Worm (Caenorhabditis elegans) whole organism, L1 larva: ENCODE data around the gene gcy-33.

Source experiments
- C16A3.4 ChIP-seq: fragments of 150-350 bp; optimal IDR thresholded peaks from 2 replicates; lab custom pipeline; 2014; ENCODE audit warnings: missing biosample characterization, missing genetic modification characterization
- aha-1 ChIP-seq: fragments of 150-350 bp; optimal IDR thresholded peaks from 2 replicates; lab custom pipeline; 2014; ENCODE audit warnings: missing biosample characterization, missing genetic modification characterization
- alr-1 ChIP-seq: fragments of 200-800 bp; sonication (Bioruptor generic); optimal IDR thresholded peaks from 2 replicates; lab custom pipeline; 2018; ENCODE audit warnings: borderline replicate concordance, mild to moderate bottlenecking, missing genetic modification characterization, missing compliant biosample characterization
- aly-2 ChIP-seq: fragments of 150-350 bp; optimal IDR thresholded peaks from 2 replicates; lab custom pipeline; 2014; ENCODE audit warnings: missing biosample characterization, missing genetic modification characterization
- ceh-8 ChIP-seq: fragments of 200-800 bp; sonication (Bioruptor generic); optimal IDR thresholded peaks from 2 replicates; lab custom pipeline; 2018; ENCODE audit warnings: mild to moderate bottlenecking, missing genetic modification characterization, moderate library complexity, missing compliant biosample characterization
- ceh-82 ChIP-seq, 3 experiments: fragments of 150-350 bp in 1 of 3; sonication (generic microtip) in 2 of 3; optimal IDR thresholded peaks; 2 replicates each; lab custom pipeline; 2014 to 2017; ENCODE audit warnings: missing biosample characterization in 3 of 3, missing genetic modification characterization in 3 of 3
- ceh-88 ChIP-seq: fragments of 200-800 bp; sonication (Bioruptor generic); IDR thresholded peaks from 2 replicates; pipeline ENCODE4 v1.3.6; 2022; ENCODE audit warnings: missing genetic modification characterization, missing compliant biosample characterization
- ceh-90 ChIP-seq: sonication (generic microtip); optimal IDR thresholded peaks from 2 replicates; lab custom pipeline; 2016; ENCODE audit warnings: missing genetic modification characterization, missing compliant biosample characterization
- dpl-1 ChIP-seq, 3 experiments: fragments of 150-350 bp in 2 of 3; sonication (generic microtip) in 1 of 3; optimal IDR thresholded peaks; 2 replicates each; lab custom pipeline; 2014 to 2017; ENCODE audit warnings: missing biosample characterization in 3 of 3, missing genetic modification characterization in 3 of 3, missing genetic modification reagents in 3 of 3
- dsc-1 ChIP-seq: sonication (generic microtip); optimal IDR thresholded peaks from 2 replicates; lab custom pipeline; 2016; ENCODE audit warnings: mild to moderate bottlenecking, missing genetic modification characterization, missing compliant biosample characterization
- efl-1 ChIP-seq, 4 experiments: fragments of 150-350 bp; optimal IDR thresholded peaks in 3 of 4; peaks in 1 of 4; 1 replicate in 1 of 4; 2 replicates in 3 of 4; lab custom pipeline; 2014; ENCODE audit warnings: missing biosample characterization in 2 of 4, missing genetic modification characterization in 2 of 4, missing genetic modification reagents in 2 of 4
- egl-13 ChIP-seq: sonication (generic microtip); optimal IDR thresholded peaks from 2 replicates; lab custom pipeline; 2016; ENCODE audit warnings: missing genotype, missing genetic modification reagents, missing genetic modification characterization, missing compliant biosample characterization
- elt-3 ChIP-seq, 6 experiments: fragments of 150-350 bp in 1 of 6; sonication (generic microtip); optimal IDR thresholded peaks; 2 replicates each; lab custom pipeline; 2017 to 2018; ENCODE audit warnings: missing biosample characterization in 6 of 6, missing genetic modification characterization in 6 of 6, inconsistent platforms in 1 of 6
- fkh-10 ChIP-seq: sonication (generic microtip); optimal IDR thresholded peaks from 2 replicates; lab custom pipeline; 2017; ENCODE audit warnings: missing biosample characterization, missing genetic modification reagents, missing genetic modification characterization
- fkh-4 ChIP-seq: sonication (generic microtip); optimal IDR thresholded peaks from 2 replicates; lab custom pipeline; 2016; ENCODE audit warnings: missing compliant biosample characterization, missing genetic modification characterization, borderline replicate concordance
- fkh-8 ChIP-seq: sonication (generic microtip); optimal IDR thresholded peaks from 2 replicates; lab custom pipeline; 2016; ENCODE audit warnings: mild to moderate bottlenecking, missing genetic modification characterization, missing compliant biosample characterization
- hlh-4 ChIP-seq: sonication (generic microtip); optimal IDR thresholded peaks from 2 replicates; lab custom pipeline; 2016; ENCODE audit warnings: mild to moderate bottlenecking, missing genetic modification characterization, missing compliant biosample characterization
- irx-1 ChIP-seq: sonication (generic microtip); optimal IDR thresholded peaks from 2 replicates; lab custom pipeline; 2016; ENCODE audit warnings: missing genetic modification characterization, missing compliant biosample characterization
- isw-1 ChIP-seq: fragments of 200-800 bp; sonication (Bioruptor generic); IDR thresholded peaks from 2 replicates; pipeline ENCODE4 v1.3.6; 2022; ENCODE audit warnings: missing genetic modification characterization, missing compliant biosample characterization
- jun-1 ChIP-seq: fragments of 150-350 bp; optimal IDR thresholded peaks from 2 replicates; lab custom pipeline; 2014; ENCODE audit warnings: missing biosample characterization, missing genetic modification reagents, missing genetic modification characterization
- lin-14 ChIP-seq: fragments of 200-800 bp; sonication (Bioruptor generic); optimal IDR thresholded peaks from 2 replicates; lab custom pipeline; 2018; ENCODE audit warnings: mild to moderate bottlenecking, missing genetic modification characterization, moderate library complexity, missing compliant biosample characterization
- lin-35 ChIP-seq, 2 experiments: fragments of 150-350 bp; optimal IDR thresholded peaks; 2 replicates each; lab custom pipeline; 2014; ENCODE audit warnings: missing biosample characterization in 2 of 2, missing genetic modification characterization in 2 of 2, missing genetic modification reagents in 2 of 2
- lin-39 ChIP-seq: fragments of 150-350 bp; optimal IDR thresholded peaks from 2 replicates; lab custom pipeline; 2014; ENCODE audit warnings: missing biosample characterization, missing genetic modification reagents, missing genetic modification characterization
- lsy-2 ChIP-seq, 2 experiments: fragments of 150-350 bp; optimal IDR thresholded peaks; 2 replicates each; lab custom pipeline; 2014; ENCODE audit warnings: missing biosample characterization in 2 of 2, missing genetic modification characterization in 2 of 2
- mdl-1 ChIP-seq, 2 experiments: fragments of 150-350 bp; optimal IDR thresholded peaks; 2 replicates each; lab custom pipeline; 2014 to 2017; ENCODE audit warnings: missing biosample characterization in 2 of 2, missing genetic modification characterization in 2 of 2, inconsistent platforms in 1 of 2
- mep-1 ChIP-seq: fragments of 150-350 bp; optimal IDR thresholded peaks from 2 replicates; lab custom pipeline; 2014; ENCODE audit warnings: missing biosample characterization, missing genetic modification characterization
- nhr-19 ChIP-seq: fragments of 200-800 bp; sonication (Bioruptor generic); conservative IDR thresholded peaks from 2 replicates; pipeline ENCODE4 v1.3.6; 2022; ENCODE audit warnings: missing genetic modification characterization, missing compliant biosample characterization
- nhr-20 ChIP-seq: sonication (generic microtip); optimal IDR thresholded peaks from 2 replicates; lab custom pipeline; 2016; ENCODE audit warnings: mild to moderate bottlenecking, missing genetic modification characterization, missing compliant biosample characterization
- nhr-28 ChIP-seq: fragments of 150-350 bp; optimal IDR thresholded peaks from 2 replicates; lab custom pipeline; 2014; ENCODE audit warnings: missing biosample characterization, missing genetic modification characterization
- nhr-47 ChIP-seq: sonication (generic microtip); optimal IDR thresholded peaks from 2 replicates; lab custom pipeline; 2016; ENCODE audit warnings: mild to moderate bottlenecking, missing genetic modification characterization, moderate library complexity, missing compliant biosample characterization
- nhr-71 ChIP-seq: sonication (generic microtip); optimal IDR thresholded peaks from 2 replicates; lab custom pipeline; 2016; ENCODE audit warnings: mild to moderate bottlenecking, missing genetic modification characterization, moderate library complexity, missing compliant biosample characterization
- nhr-76 ChIP-seq: sonication (generic microtip); optimal IDR thresholded peaks from 2 replicates; lab custom pipeline; 2017; ENCODE audit warnings: missing biosample characterization, missing genetic modification characterization
- nhr-84 ChIP-seq: sonication (generic microtip); optimal IDR thresholded peaks from 2 replicates; lab custom pipeline; 2017; ENCODE audit warnings: missing biosample characterization, missing genetic modification characterization
- pax-3 ChIP-seq: fragments of 200-800 bp; sonication (Bioruptor generic); optimal IDR thresholded peaks from 2 replicates; lab custom pipeline; 2018; ENCODE audit warnings: mild to moderate bottlenecking, missing genetic modification characterization, moderate library complexity, missing compliant biosample characterization
- pqm-1 ChIP-seq: sonication (generic microtip); optimal IDR thresholded peaks from 3 replicates; lab custom pipeline; 2017; ENCODE audit warnings: missing biosample characterization, missing genetic modification characterization
- rnt-1 ChIP-seq: sonication (generic microtip); optimal IDR thresholded peaks from 2 replicates; lab custom pipeline; 2016; ENCODE audit warnings: mild to moderate bottlenecking, missing genetic modification characterization, moderate library complexity, missing compliant biosample characterization
- snpc-4 ChIP-seq: fragments of 150-350 bp; optimal IDR thresholded peaks from 2 replicates; lab custom pipeline; 2014; ENCODE audit warnings: missing biosample characterization, missing genetic modification characterization
- snu-23 ChIP-seq: sonication (generic microtip); optimal IDR thresholded peaks from 2 replicates; lab custom pipeline; 2016; ENCODE audit warnings: missing genetic modification characterization, missing compliant biosample characterization
- swsn-7 ChIP-seq: sonication (generic microtip); optimal IDR thresholded peaks from 2 replicates; lab custom pipeline; 2016; ENCODE audit warnings: missing genetic modification characterization, missing compliant biosample characterization
- tbx-2 ChIP-seq: sonication (generic microtip); optimal IDR thresholded peaks from 2 replicates; lab custom pipeline; 2016; ENCODE audit warnings: missing genetic modification characterization, missing compliant biosample characterization
- tlp-1 ChIP-seq: fragments of 150-350 bp; optimal IDR thresholded peaks from 2 replicates; lab custom pipeline; 2014; ENCODE audit warnings: missing biosample characterization, missing genetic modification characterization
- unc-86 ChIP-seq: sonication (generic microtip); optimal IDR thresholded peaks from 2 replicates; lab custom pipeline; 2016; ENCODE audit warnings: missing genetic modification characterization, missing compliant biosample characterization
- ztf-4 ChIP-seq: fragments of 150-350 bp; optimal IDR thresholded peaks from 2 replicates; lab custom pipeline; 2014; ENCODE audit warnings: missing biosample characterization, missing genetic modification characterization

gcy-33 gene

ce11 chrV:12026878-12027477, 25.4 kb upstream of the gcy-33 start:
- TF ChIP-seq pqm-1 (tag; lab: Kevin White, UChicago), result no peak
- no peak for TF ChIP-seq nhr-84 (tag; lab: Kevin White, UChicago)
- no peak for TF ChIP-seq elt-3 (tag; optimal IDR thresholded peaks at IDR 0.05; lab: Kevin White, UChicago)
- TF ChIP-seq lin-14, result peak; percentile 92
- peak in 1 of 3 experiments; percentile 23 for TF ChIP-seq dpl-1 (GFP tag; optimal IDR thresholded peaks at IDR 0.05; lab: Kevin White, UChicago)
- peak in 1 of 2 experiments; percentile 29 for TF ChIP-seq mdl-1 (tag; optimal IDR thresholded peaks at IDR 0.05; lab: Kevin White, UChicago)
- no peak for TF ChIP-seq aly-2
- TF ChIP-seq dsc-1 (tag; lab: Kevin White, UChicago), result peak; percentile 49
- peak; percentile 87 for TF ChIP-seq fkh-8 (tag; lab: Kevin White, UChicago)
- TF ChIP-seq fkh-10, result peak; percentile 93
- TF ChIP-seq tbx-2 (tag; lab: Kevin White, UChicago), result peak; percentile 52
- peak; percentile 50 for TF ChIP-seq egl-13
- TF ChIP-seq nhr-71, result peak; percentile 70
- TF ChIP-seq lsy-2 (tag; optimal IDR thresholded peaks at IDR 0.05; lab: Kevin White, UChicago), result peak in 1 of 2 experiments; percentile 44
- TF ChIP-seq jun-1 (tag; lab: Kevin White, UChicago), result no peak
- peak; percentile 5 to 67 (median 25) for TF ChIP-seq ceh-82 (tag; optimal IDR thresholded peaks at IDR 0.05; lab: Kevin White, UChicago)
- peak; percentile 41 for TF ChIP-seq pax-3
- TF ChIP-seq swsn-7 (tag; lab: Kevin White, UChicago), result peak; percentile 47
- TF ChIP-seq hlh-4 (tag; lab: Kevin White, UChicago), result no peak
- TF ChIP-seq nhr-47 (tag; lab: Kevin White, UChicago), result peak; percentile 46
- TF ChIP-seq aha-1 (tag; lab: Kevin White, UChicago), result no peak
- peak in 1 of 2 experiments; percentile 40 for TF ChIP-seq lin-35 (GFP tag; optimal IDR thresholded peaks at IDR 0.05; lab: Kevin White, UChicago)
- TF ChIP-seq isw-1 (GFP tag; lab: Robert Waterston, UW), result peak; percentile 25
- peak; percentile 71 for TF ChIP-seq mep-1 (tag; lab: Kevin White, UChicago)
- TF ChIP-seq nhr-20, result peak; percentile 22
- no peak for TF ChIP-seq lin-39 (tag; lab: Kevin White, UChicago)
- TF ChIP-seq ceh-8, result no peak
- TF ChIP-seq nhr-19 (GFP tag; lab: Robert Waterston, UW), result 0 out of 2 replicates have a peak, but pooled peaks have one; percentile 12
- no peak for TF ChIP-seq nhr-28 (tag; lab: Kevin White, UChicago)
- no peak for TF ChIP-seq ztf-4 (tag; lab: Kevin White, UChicago)
- no peak for TF ChIP-seq ceh-88
- TF ChIP-seq ceh-90, result no peak
- TF ChIP-seq rnt-1, result no peak
- no peak for TF ChIP-seq nhr-76
- TF ChIP-seq tlp-1 (tag; lab: Kevin White, UChicago), result no peak
- TF ChIP-seq irx-1 (tag; lab: Kevin White, UChicago), result peak; percentile 4
- no peak for TF ChIP-seq fkh-4 (tag; lab: Kevin White, UChicago)
- TF ChIP-seq C16A3.4 (tag; lab: Kevin White, UChicago), result peak; percentile 29
- TF ChIP-seq efl-1 (optimal IDR thresholded peaks at IDR 0.05; lab: Kevin White, UChicago), result peak; percentile 15 to 38
- no peak for TF ChIP-seq efl-1 (GFP tag; optimal IDR thresholded peaks at IDR 0.05 in 1 of 2; lab: Kevin White, UChicago)
- TF ChIP-seq alr-1 (tag; lab: Kevin White, UChicago), result no peak
- peak; percentile 38 for TF ChIP-seq unc-86 (tag; lab: Kevin White, UChicago)
- TF ChIP-seq snu-23, result peak; percentile 40
- TF ChIP-seq snpc-4 (tag; lab: Kevin White, UChicago), result peak; percentile 17
